Worm (Caenorhabditis elegans): ENCODE data around the gene inx-10.

- TF ChIP-seq nhr-12 (tag; optimal IDR thresholded peaks at IDR 0.05) = no peak
- TF ChIP-seq nhr-237 (tag; optimal IDR thresholded peaks at IDR 0.05) = no peak
- TF ChIP-seq nhr-84 (tag; optimal IDR thresholded peaks at IDR 0.05) = no peak
Measured at ce11 chrV:9225675-9226144, 18.4 kb upstream of the inx-10 start, which contains the start of gene F07C3.2.
